Fruit fly (Drosophila melanogaster): ENCODE measurements around the gene Cyp304a1.

Gene Cyp304a1

dm6 chr3R:12980628-12981219, 17.1 kb downstream of the Cyp304a1 start, which contains the start of gene Paip2 (continued):
- TF ChIP-seq ranshi (GFP tag; IDR thresholded peaks at IDR 0.05): no peak
- no peak for TF ChIP-seq CG6689 (GFP tag; IDR thresholded peaks at IDR 0.05)
- peak; percentile 40 for TF ChIP-seq CG10147 (GFP tag; optimal IDR thresholded peaks at IDR 0.05)
- TF ChIP-seq CG9797 (GFP tag; optimal IDR thresholded peaks at IDR 0.05): peak; percentile 43
- peak; percentile 8 for TF ChIP-seq Hr3 (GFP tag; optimal IDR thresholded peaks at IDR 0.05)
- peak; percentile 2 for TF ChIP-seq Jarid2 (GFP tag; optimal IDR thresholded peaks at IDR 0.05)
- no peak for TF ChIP-seq Xbp1 (GFP tag; optimal IDR thresholded peaks at IDR 0.05)
- no peak for TF ChIP-seq CG15011 (GFP tag; optimal IDR thresholded peaks at IDR 0.05)
- TF ChIP-seq CG3407 (GFP tag; optimal IDR thresholded peaks at IDR 0.05): no peak
- TF ChIP-seq toy (GFP tag; IDR thresholded peaks at IDR 0.05): no peak
- TF ChIP-seq bbx (GFP tag; IDR thresholded peaks at IDR 0.05; ENCODE audit: partially characterized antibody): peak; percentile 97
- no peak for TF ChIP-seq Chrac-16 (GFP tag; optimal IDR thresholded peaks at IDR 0.05)
- peak; percentile 35 for TF ChIP-seq Dad (GFP tag; optimal IDR thresholded peaks at IDR 0.05)
- peak; percentile 61 for TF ChIP-seq CG17829 (tag; optimal IDR thresholded peaks at IDR 0.05)
- no peak for TF ChIP-seq fu2 (GFP tag; optimal IDR thresholded peaks at IDR 0.05)
- no peak for TF ChIP-seq CG9817 (tag; optimal IDR thresholded peaks at IDR 0.05)
- no peak for TF ChIP-seq odd (GFP tag; optimal IDR thresholded peaks at IDR 0.05)
- TF ChIP-seq otp (GFP tag; IDR thresholded peaks at IDR 0.05): no peak
- TF ChIP-seq rib (GFP tag; IDR thresholded peaks at IDR 0.05): no peak
- no peak for TF ChIP-seq sc (optimal IDR thresholded peaks at IDR 0.05)
- no peak for TF ChIP-seq sc (GFP tag; optimal IDR thresholded peaks at IDR 0.05)
- TF ChIP-seq CG1647 (GFP tag; optimal IDR thresholded peaks at IDR 0.05): no peak
- TF ChIP-seq az2 (GFP tag; optimal IDR thresholded peaks at IDR 0.05): no peak
- TF ChIP-seq btn (GFP tag; optimal IDR thresholded peaks at IDR 0.05): no peak
- no peak for TF ChIP-seq Fer2 (tag; optimal IDR thresholded peaks at IDR 0.05)
- TF ChIP-seq dati (GFP tag; IDR thresholded peaks at IDR 0.05): no peak
- TF ChIP-seq knrl (GFP tag; IDR thresholded peaks at IDR 0.05; ENCODE audit: partially characterized antibody): peak; percentile 99
- peak; percentile 71 for TF ChIP-seq nmo (GFP tag; optimal IDR thresholded peaks at IDR 0.05)
- no peak for TF ChIP-seq gcm2 (GFP tag; optimal IDR thresholded peaks at IDR 0.05)
- TF ChIP-seq CG1832 (GFP tag; optimal IDR thresholded peaks at IDR 0.05): no peak
- TF ChIP-seq CG33213 (GFP tag; optimal IDR thresholded peaks at IDR 0.05): peak; percentile 6
- peak; percentile 99 for TF ChIP-seq Scr (GFP tag; IDR thresholded peaks at IDR 0.05; ENCODE audit: partially characterized antibody)
- peak; percentile 98 for TF ChIP-seq nerfin-2 (GFP tag; IDR thresholded peaks at IDR 0.05; ENCODE audit: partially characterized antibody)
- peak; percentile 34 for TF ChIP-seq CG12104 (GFP tag; optimal IDR thresholded peaks at IDR 0.05)
- no peak for TF ChIP-seq Trl (optimal IDR thresholded peaks at IDR 0.05)
- peak; percentile 28 for TF ChIP-seq Trl (GFP tag; optimal IDR thresholded peaks at IDR 0.05)
- TF ChIP-seq cwo (GFP tag; optimal IDR thresholded peaks at IDR 0.05): no peak
- TF ChIP-seq run (tag; optimal IDR thresholded peaks at IDR 0.05): no peak
- peak; percentile 91 for TF ChIP-seq Dp (GFP tag; optimal IDR thresholded peaks at IDR 0.05)
- no peak for TF ChIP-seq CG10959 (GFP tag; IDR thresholded peaks at IDR 0.05)
- TF ChIP-seq CG15696 (tag; optimal IDR thresholded peaks at IDR 0.05): no peak
- peak; percentile 21 for TF ChIP-seq CG13894 (tag; optimal IDR thresholded peaks at IDR 0.05)
- TF ChIP-seq jing (GFP tag; optimal IDR thresholded peaks at IDR 0.05): no peak
- peak; percentile 94 for TF ChIP-seq CG7963 (GFP tag; IDR thresholded peaks at IDR 0.05; ENCODE audit: partially characterized antibody)
- no peak for TF ChIP-seq CG6854 (GFP tag; optimal IDR thresholded peaks at IDR 0.05)
- no peak for TF ChIP-seq sr (GFP tag; IDR thresholded peaks at IDR 0.05)
- no peak for TF ChIP-seq Ravus (GFP tag; IDR thresholded peaks at IDR 0.05)
- TF ChIP-seq CG14710 (tag; optimal IDR thresholded peaks at IDR 0.05): peak; percentile 80
- peak; percentile 1 for TF ChIP-seq Atf3 (GFP tag; optimal IDR thresholded peaks at IDR 0.05)
- TF ChIP-seq zen (tag; optimal IDR thresholded peaks at IDR 0.05): peak; percentile 55
- peak in 1 of 2 experiments; percentile 5 for TF ChIP-seq dpn (GFP tag; optimal IDR thresholded peaks at IDR 0.05)
